Worm (Caenorhabditis elegans): ENCODE results near the gene R07B7.2.
A peak's percentile ranks its signal among the peaks of the same experiment; 100 is the strongest.
"Not testable (repeated sequence)": the region's sequence is repeated elsewhere in the genome, so short reads cannot be mapped to it uniquely, and the experiment has no call there.

R07B7.2 gene

ce11 chrV:12020940-12021339 is 38.6 kb downstream of the R07B7.2 start:
- TF ChIP-seq madf-3 (GFP tag; IDR thresholded peaks at IDR 0.05) (no peak), nhr-80 (tag; optimal IDR thresholded peaks at IDR 0.05) (peak; percentile 69)

DNA sequence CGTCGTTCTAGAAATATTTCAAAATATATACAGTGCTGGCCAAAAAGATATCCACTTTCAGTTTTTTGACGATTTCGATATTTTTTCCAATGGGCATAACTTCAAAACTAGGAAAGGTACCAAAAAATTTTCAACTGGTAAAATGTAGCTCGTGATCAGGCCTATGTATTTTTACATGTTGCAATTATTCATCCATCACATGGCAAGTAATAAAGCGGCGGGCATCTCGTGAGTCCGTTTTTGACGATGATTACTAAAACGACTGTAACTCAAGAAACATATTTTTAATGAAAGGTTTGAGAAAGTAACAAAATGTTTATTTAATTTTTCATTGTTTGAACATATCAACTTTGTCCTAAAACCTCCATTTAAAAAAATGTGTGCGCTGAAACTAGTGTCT is 39.5 kb downstream of the R07B7.2 start, which contains the start of gene F10C2.3:
Gene F10C2.3, plus strand, starts transcription at position 301 of the 400 bp plus-strand sequence.
- TF ChIP-seq Y53G8AR.9 (GFP tag; conservative IDR thresholded peaks at IDR 0.05); ceh-91 (GFP tag; IDR thresholded peaks at IDR 0.05); ccch-3 (GFP tag; optimal IDR thresholded peaks at IDR 0.05): not testable (repeated sequence)

ce11 chrV:12013298-12013697 is 46.3 kb downstream of the R07B7.2 start, which contains the start of gene add-2:
Gene add-2, minus strand, starts transcription at chrV:12013406.
- TF ChIP-seq F33H1.4 (GFP tag; IDR thresholded peaks at IDR 0.05) = no peak
- peak; percentile 21 for TF ChIP-seq nhr-80 (tag; optimal IDR thresholded peaks at IDR 0.05)

ce11 chrV:12011686-12012085 is 47.9 kb downstream of the R07B7.2 start:
- TF ChIP-seq dpff-1 (tag; optimal IDR thresholded peaks at IDR 0.05) (no peak), efl-1 (GFP tag; optimal IDR thresholded peaks at IDR 0.05) (no peak), gei-17 (GFP tag; optimal IDR thresholded peaks at IDR 0.05) (no peak), cebp-1 (GFP tag; IDR thresholded peaks at IDR 0.05) (no peak), cebp-1 (tag; optimal IDR thresholded peaks at IDR 0.05) (no peak), tbp1 (GFP tag; optimal IDR thresholded peaks at IDR 0.05) (no peak), T26A5.8 (tag; optimal IDR thresholded peaks at IDR 0.05) (no peak), T07F8.4 (tag; optimal IDR thresholded peaks at IDR 0.05) (no peak), ztf-3 (GFP tag; optimal IDR thresholded peaks at IDR 0.05) (no peak), pbrm-1 (GFP tag; IDR thresholded peaks at IDR 0.05) (no peak), K11D2.4 (GFP tag; IDR thresholded peaks at IDR 0.05) (no peak), hmg-1.2 (GFP tag; IDR thresholded peaks at IDR 0.05) (no peak), Y95B8A.8 (GFP tag; IDR thresholded peaks at IDR 0.05) (no peak), lin-26 (GFP tag; IDR thresholded peaks at IDR 0.05) (no peak), snpc-3.4 (tag; optimal IDR thresholded peaks at IDR 0.05) (no peak), let-526 (GFP tag; IDR thresholded peaks at IDR 0.05) (no peak), dpl-1 (GFP tag; optimal IDR thresholded peaks at IDR 0.05) (no peak), nhr-27 (tag; optimal IDR thresholded peaks at IDR 0.05) (no peak), aptf-2 (GFP tag; conservative IDR thresholded peaks at IDR 0.05) (no peak), nhr-120 (GFP tag; IDR thresholded peaks at IDR 0.05) (no peak), hrde-1 (tag; optimal IDR thresholded peaks at IDR 0.05; ENCODE audit: borderline replicate concordance) (no peak)
